Fruit fly (Drosophila melanogaster) whole organism, pupa: Measurements from ENCODE around the gene CG34247.

Experiments
- CG10348 ChIP-seq: fragments of 200-800 bp; sonication (Bioruptor generic); IDR thresholded peaks from 2 replicates; pipeline ENCODE4 v1.3.6; 2022; ENCODE audit warnings: missing biosample characterization, missing genetic modification characterization
- CG12605 ChIP-seq: fragments of 200-800 bp; sonication (Bioruptor generic); IDR thresholded peaks from 2 replicates; pipeline ENCODE4 v1.3.6; 2022; ENCODE audit warnings: missing biosample characterization, missing genetic modification characterization
- CG13204 ChIP-seq: fragments of 200-800 bp; sonication (Bioruptor generic); optimal IDR thresholded peaks from 2 replicates; lab custom pipeline; 2018; ENCODE audit warnings: missing biosample characterization, mild to moderate bottlenecking, missing genetic modification characterization, moderate library complexity
- CG14655 ChIP-seq: fragments of 200-800 bp; sonication (Bioruptor generic); optimal IDR thresholded peaks from 3 replicates; lab custom pipeline; 2017; ENCODE audit warnings: mild to moderate bottlenecking, missing biosample characterization, missing genetic modification reagents, missing genetic modification characterization
- CG15710 ChIP-seq: fragments of 200-800 bp; sonication (Bioruptor generic); optimal IDR thresholded peaks from 2 replicates; lab custom pipeline; 2018; ENCODE audit warnings: missing biosample characterization, mild to moderate bottlenecking, missing genetic modification characterization, moderate library complexity
- CG17806 ChIP-seq: fragments of 200-800 bp; sonication (Bioruptor generic); optimal IDR thresholded peaks from 2 replicates; lab custom pipeline; 2018; ENCODE audit warnings: missing biosample characterization, mild to moderate bottlenecking, missing genetic modification characterization, moderate library complexity
- CG32121 ChIP-seq: fragments of 200-800 bp; sonication (Bioruptor generic); IDR thresholded peaks from 2 replicates; pipeline ENCODE4 v1.3.6; 2022; ENCODE audit warnings: missing biosample characterization, missing genetic modification characterization
- CG34367 ChIP-seq: fragments of 200-800 bp; sonication (Bioruptor generic); optimal IDR thresholded peaks from 2 replicates; lab custom pipeline; 2018; ENCODE audit warnings: missing biosample characterization, mild to moderate bottlenecking, missing genetic modification characterization
- CG4496 ChIP-seq: fragments of 200-800 bp; sonication (Bioruptor generic); IDR thresholded peaks from 3 replicates; pipeline ENCODE4 v1.3.6; 2022; ENCODE audit warnings: missing biosample characterization, missing genetic modification characterization
- CG8159 ChIP-seq: fragments of 200-800 bp; sonication (Bioruptor generic); optimal IDR thresholded peaks from 3 replicates; lab custom pipeline; 2018; ENCODE audit warnings: missing biosample characterization, mild to moderate bottlenecking, missing genetic modification characterization, moderate library complexity
- CG8301 ChIP-seq: fragments of 200-800 bp; sonication (Bioruptor generic); optimal IDR thresholded peaks from 2 replicates; lab custom pipeline; 2018; ENCODE audit warnings: missing biosample characterization, mild to moderate bottlenecking, missing genetic modification characterization
- CG9948 ChIP-seq: fragments of 200-800 bp; sonication (Bioruptor generic); optimal IDR thresholded peaks from 2 replicates; lab custom pipeline; 2018; ENCODE audit warnings: missing biosample characterization, mild to moderate bottlenecking, missing genetic modification characterization, moderate library complexity
- D1 ChIP-seq: fragments of 200-800 bp; sonication (Bioruptor generic); optimal IDR thresholded peaks from 2 replicates; lab custom pipeline; 2018; ENCODE audit warnings: missing biosample characterization, mild to moderate bottlenecking, missing genetic modification characterization, moderate library complexity
- EcR ChIP-seq: fragments of 200-800 bp; sonication (Bioruptor generic); optimal IDR thresholded peaks from 3 replicates; lab custom pipeline; 2019; ENCODE audit warnings: missing biosample characterization, missing genetic modification characterization, mild to moderate bottlenecking, moderate library complexity, missing genetic modification reagents
- Ets98B ChIP-seq: fragments of 200-800 bp; sonication (Bioruptor generic); IDR thresholded peaks from 2 replicates; pipeline ENCODE4 v1.3.6; 2022; ENCODE audit warnings: missing biosample characterization, missing genetic modification characterization
- Pif1A ChIP-seq: fragments of 200-800 bp; sonication (Bioruptor generic); optimal IDR thresholded peaks from 3 replicates; lab custom pipeline; 2016; ENCODE audit warnings: missing biosample characterization, missing genetic modification characterization
- Pif1B ChIP-seq: fragments of 200-800 bp; sonication (Bioruptor generic); optimal IDR thresholded peaks from 3 replicates; lab custom pipeline; 2016; ENCODE audit warnings: missing biosample characterization, missing genetic modification characterization
- Snoo ChIP-seq: fragments of 200-800 bp; sonication (Bioruptor generic); optimal IDR thresholded peaks from 3 replicates; lab custom pipeline; 2017; ENCODE audit warnings: missing biosample characterization, mild to moderate bottlenecking, missing genetic modification characterization, inconsistent platforms
- fd96Ca ChIP-seq: fragments of 200-800 bp; sonication (Bioruptor generic); IDR thresholded peaks from 3 replicates; pipeline ENCODE4 v1.3.6; 2022; ENCODE audit warnings: missing biosample characterization, missing genetic modification characterization
- gl ChIP-seq: fragments of 200-800 bp; sonication (Bioruptor generic); optimal IDR thresholded peaks from 2 replicates; lab custom pipeline; 2018; ENCODE audit warnings: missing biosample characterization, mild to moderate bottlenecking, missing genetic modification characterization
- rn ChIP-seq: fragments of 200-800 bp; sonication (Bioruptor generic); IDR thresholded peaks from 2 replicates; pipeline ENCODE4 v1.3.6; 2022; ENCODE audit warnings: missing biosample characterization, missing genetic modification characterization

CG34247 gene

DNA sequence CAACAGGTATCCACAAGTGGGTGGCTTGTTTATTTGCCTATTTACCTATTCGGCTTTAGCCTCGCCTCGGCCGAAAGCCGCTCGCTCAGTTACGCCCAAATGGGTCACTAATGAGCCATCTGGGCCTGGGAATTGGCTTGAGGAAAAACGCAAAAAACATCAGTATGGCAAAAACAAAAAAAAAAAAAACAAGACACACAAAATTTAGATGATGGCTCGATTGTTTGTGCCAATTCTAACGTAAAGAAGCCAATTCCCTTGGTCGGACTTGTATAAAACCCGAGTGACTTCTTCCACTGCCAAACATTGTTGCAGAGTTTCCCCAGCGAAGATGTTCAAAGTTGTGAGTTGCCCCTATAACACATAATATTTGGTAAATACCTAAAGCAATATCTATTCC is 39.7 kb upstream of the CG34247 start, which contains the start of gene CG4982:
TSS of gene CG4982 (plus strand) at position 301 of the 400 bp plus-strand sequence.
- TF ChIP-seq CG8159 (tag; lab: Kevin White, UChicago) (no peak), CG4496 (GFP tag; lab: Robert Waterston, UW) (no peak), EcR (GFP tag; lab: Kevin White, UChicago) (no peak), CG13204 (GFP tag; lab: Kevin White, UChicago) (no peak), Pif1B (GFP tag; lab: Kevin White, UChicago) (no peak), gl (tag; lab: Kevin White, UChicago) (no peak), rn (no peak), CG12605 (GFP tag; lab: Robert Waterston, UW) (no peak), CG15710 (no peak), CG10348 (no peak), CG32121 (GFP tag; lab: Robert Waterston, UW) (no peak), CG17806 (tag; lab: Kevin White, UChicago) (no peak), CG14655 (no peak), Snoo (tag; lab: Kevin White, UChicago) (no peak), Pif1A (GFP tag; lab: Kevin White, UChicago) (no peak), Ets98B (GFP tag; lab: Robert Waterston, UW) (no peak)
- TF ChIP-seq, all 21 proteins: peak for 0

DNA sequence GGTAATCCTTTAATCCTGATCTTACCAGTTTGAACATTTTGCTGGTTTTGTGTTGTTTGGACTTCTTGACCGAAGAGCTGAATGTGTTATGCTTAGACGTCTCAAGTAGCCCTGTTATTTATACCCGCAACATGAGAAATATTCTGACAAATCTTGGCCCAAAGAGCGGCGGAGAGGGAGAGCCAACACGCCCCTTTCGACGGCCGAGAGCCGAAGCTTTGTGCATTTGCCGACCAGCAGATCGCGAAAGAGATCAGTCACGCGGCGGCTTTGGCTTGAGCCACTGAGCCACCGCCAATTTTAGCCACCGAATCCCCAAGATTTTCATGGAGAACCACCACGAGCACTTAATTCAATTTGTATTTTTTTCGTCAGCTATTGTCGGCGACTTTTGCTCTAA is 34.0 kb upstream of the CG34247 start, which contains the start of gene CG4962:
TSS of gene CG4962 (minus strand) at position 101 of the 400 bp plus-strand sequence.
- TF ChIP-seq Snoo (tag; lab: Kevin White, UChicago) (no peak), CG9948 (no peak), CG4496 (GFP tag; lab: Robert Waterston, UW) (no peak), EcR (GFP tag; lab: Kevin White, UChicago) (no peak), gl (tag; lab: Kevin White, UChicago) (no peak), CG8159 (tag; lab: Kevin White, UChicago) (no peak), rn (no peak), CG15710 (no peak), CG32121 (GFP tag; lab: Robert Waterston, UW) (no peak), fd96Ca (GFP tag; lab: Robert Waterston, UW) (no peak), CG14655 (no peak), CG10348 (no peak), Pif1A (GFP tag; lab: Kevin White, UChicago) (no peak), D1 (tag; lab: Kevin White, UChicago) (no peak), Ets98B (GFP tag; lab: Robert Waterston, UW) (no peak), CG34367 (tag; lab: Kevin White, UChicago) (no peak)

DNA sequence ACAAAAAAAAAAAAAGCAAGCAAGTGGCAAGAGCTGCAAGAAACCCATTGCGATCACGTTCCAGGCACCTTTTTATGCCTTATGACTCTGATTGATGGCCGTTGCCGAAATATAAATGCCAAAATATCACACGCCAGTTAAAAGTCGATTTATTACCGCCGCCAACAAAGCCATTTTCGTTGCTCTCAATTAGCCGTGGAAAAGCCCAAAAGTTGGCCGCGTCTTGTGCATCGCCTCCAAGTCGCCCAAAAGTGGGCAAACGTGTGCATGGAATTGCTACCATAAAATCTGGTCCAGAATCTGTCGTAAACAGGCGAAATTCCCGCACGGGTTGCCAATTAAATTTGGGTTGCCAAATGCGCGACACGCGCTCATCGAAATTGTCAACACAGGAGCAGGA is 30.3 kb upstream of the CG34247 start:
- TF ChIP-seq Ets98B (GFP tag; lab: Robert Waterston, UW), result peak; percentile 48
- no peak for TF ChIP-seq CG14655
- TF ChIP-seq CG4496 (GFP tag; lab: Robert Waterston, UW), result peak; percentile 13; the same call in 1 of the 3 replicates
- peak; percentile 19; the same call in 1 of the 3 replicates for TF ChIP-seq fd96Ca (GFP tag; lab: Robert Waterston, UW)

DNA sequence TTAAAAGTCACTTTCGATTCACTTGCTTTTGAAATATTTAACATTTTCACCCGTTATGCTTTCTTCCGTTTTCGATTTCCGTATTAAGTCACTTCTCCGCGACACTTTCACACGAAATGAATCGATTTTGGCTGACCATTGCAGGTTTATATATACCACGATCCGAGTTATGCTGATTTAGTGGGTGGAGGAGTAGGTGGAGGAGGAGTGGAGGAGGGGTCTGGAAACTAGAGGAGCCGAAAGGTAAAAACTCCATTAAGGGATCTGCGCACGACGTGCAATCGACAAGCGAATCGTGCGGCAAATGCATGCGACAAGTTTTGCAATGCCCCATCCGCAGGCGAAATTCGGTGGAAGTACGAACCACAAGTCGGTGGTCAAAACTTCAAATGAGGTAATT is 29.4 kb upstream of the CG34247 start, which contains the start of gene CG13045:
TSS of gene CG13045 (minus strand) at position 101 of the 400 bp plus-strand sequence.
- TF ChIP-seq CG32121 (GFP tag; lab: Robert Waterston, UW), result no peak
- TF ChIP-seq CG4496 (GFP tag; lab: Robert Waterston, UW), result no peak
- no peak for TF ChIP-seq gl (tag; lab: Kevin White, UChicago)
- TF ChIP-seq fd96Ca (GFP tag; lab: Robert Waterston, UW), result no peak
- no peak for TF ChIP-seq D1 (tag; lab: Kevin White, UChicago)
- no peak for TF ChIP-seq CG14655
- no peak for TF ChIP-seq Pif1B (GFP tag; lab: Kevin White, UChicago)
- no peak for TF ChIP-seq CG8301

DNA sequence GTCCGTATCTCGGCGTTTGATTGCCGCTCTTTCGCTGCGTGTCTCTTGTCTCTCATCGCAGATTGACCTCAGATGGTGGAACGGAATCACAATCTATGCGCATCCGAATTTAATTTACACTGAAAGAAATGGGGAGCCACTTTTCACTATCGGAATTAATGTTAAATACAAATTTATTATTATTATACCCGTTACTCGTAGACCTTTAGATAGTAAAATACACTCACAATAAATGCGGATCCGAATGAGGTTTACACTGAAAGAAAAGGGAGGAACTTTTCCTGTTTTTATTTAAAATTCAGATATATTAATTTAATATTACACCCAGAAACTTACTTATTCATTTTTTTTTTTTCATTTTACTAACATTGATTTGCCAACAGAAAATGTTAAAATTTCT is 27.7 kb upstream of the CG34247 start:
- TF ChIP-seq CG9948 (peak; percentile 32), CG8301 (no peak), CG32121 (GFP tag; lab: Robert Waterston, UW) (no peak), Pif1B (GFP tag; lab: Kevin White, UChicago) (no peak), CG14655 (peak; percentile 52), Snoo (tag; lab: Kevin White, UChicago) (no peak), CG10348 (no peak), CG17806 (tag; lab: Kevin White, UChicago) (peak; percentile 22), CG12605 (GFP tag; lab: Robert Waterston, UW) (no peak), rn (no peak), CG15710 (peak; percentile 5), CG8159 (tag; lab: Kevin White, UChicago) (peak; percentile 10), Ets98B (GFP tag; lab: Robert Waterston, UW) (no peak), D1 (tag; lab: Kevin White, UChicago) (no peak), CG34367 (tag; lab: Kevin White, UChicago) (peak; percentile 3), EcR (GFP tag; lab: Kevin White, UChicago) (no peak), CG13204 (GFP tag; lab: Kevin White, UChicago) (no peak), fd96Ca (GFP tag; lab: Robert Waterston, UW) (no peak), Pif1A (GFP tag; lab: Kevin White, UChicago) (peak; percentile 25)
- TF ChIP-seq, all 21 proteins: peak for 7

DNA sequence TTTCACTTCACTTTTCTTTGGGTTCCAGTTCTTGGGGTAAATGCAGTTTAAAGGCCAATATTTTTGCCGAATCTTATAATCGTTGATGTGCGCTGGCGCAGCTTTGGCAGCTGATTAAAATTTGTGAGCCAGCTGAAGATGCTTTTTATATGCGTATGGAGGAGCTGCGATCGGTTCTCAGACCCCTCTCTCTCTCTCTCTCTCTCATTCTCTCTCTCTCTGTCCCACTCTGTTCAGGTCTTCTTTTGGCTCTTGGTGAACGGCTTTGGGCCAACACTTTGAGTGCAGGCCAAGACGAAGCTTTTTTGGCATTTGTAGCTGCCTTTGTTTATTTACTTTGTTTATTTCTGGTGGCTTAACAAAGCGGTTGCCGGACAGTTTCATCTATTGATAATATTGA is 26.9 kb upstream of the CG34247 start, which contains the start of gene CG13046:
TSS of gene CG13046 (minus strand) at position 101 of the 400 bp plus-strand sequence.
- TF ChIP-seq CG17806 (tag; lab: Kevin White, UChicago) (no peak), CG14655 (no peak), CG15710 (no peak), Pif1B (GFP tag; lab: Kevin White, UChicago) (no peak), CG8159 (tag; lab: Kevin White, UChicago) (no peak), CG9948 (no peak), CG13204 (GFP tag; lab: Kevin White, UChicago) (no peak), CG12605 (GFP tag; lab: Robert Waterston, UW) (no peak), Ets98B (GFP tag; lab: Robert Waterston, UW) (no peak), CG32121 (GFP tag; lab: Robert Waterston, UW) (no peak), D1 (tag; lab: Kevin White, UChicago) (no peak), rn (no peak), gl (tag; lab: Kevin White, UChicago) (no peak), CG10348 (no peak), CG8301 (no peak)
- TF ChIP-seq, all 21 proteins: peak for 0
